Worm (Caenorhabditis elegans) whole organism, young adult: ENCODE measurements around the gene adah-1.

Experiments used
- ama-1 ChIP-seq, 3 experiments: fragments of 150-350 bp in 1 of 3; sonication (generic microtip) in 2 of 3; optimal IDR thresholded peaks; 2 replicates each; lab custom pipeline; 2014 to 2018; ENCODE audit warnings: missing biosample characterization in 2 of 3, missing genetic modification characterization in 2 of 3, missing genetic modification reagents in 2 of 3
- rpc-1 ChIP-seq, 2 experiments: fragments of 150-350 bp in 1 of 2; sonication (generic microtip) in 1 of 2; optimal IDR thresholded peaks; 2 replicates each; lab custom pipeline; 2014 to 2018; ENCODE audit warnings: missing biosample characterization in 1 of 2, missing genetic modification characterization in 1 of 2, missing genetic modification reagents in 1 of 2, missing genotype in 1 of 2

DNA sequence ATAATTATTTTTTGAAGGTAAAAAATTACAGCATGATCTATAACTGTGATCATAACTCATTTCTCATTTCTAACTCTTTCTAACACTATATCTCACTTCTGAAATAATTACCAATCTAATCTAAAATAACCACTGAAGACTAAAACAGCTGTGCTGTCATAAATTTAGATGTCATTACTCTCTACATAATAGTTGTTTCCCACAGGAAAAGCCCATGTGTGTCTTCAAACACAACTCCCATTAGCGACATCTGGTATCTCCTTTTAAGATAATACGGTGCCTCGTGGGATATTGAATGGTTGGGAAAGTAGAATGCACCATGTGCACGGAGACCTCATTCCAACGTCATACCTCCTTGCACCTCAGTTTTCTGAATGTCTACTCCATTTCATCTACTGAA lies 41.0 kb downstream of the adah-1 start, which contains the start of gene Y43B11AL.1:
- TF ChIP-seq ama-1 (optimal IDR thresholded peaks at IDR 0.05; lab: Kevin White, UChicago) = no peak
- no peak for TF ChIP-seq ama-1 (GFP tag; optimal IDR thresholded peaks at IDR 0.05; lab: Kevin White, UChicago)
- no peak for TF ChIP-seq rpc-1 (optimal IDR thresholded peaks at IDR 0.05; lab: Kevin White, UChicago)
- TF ChIP-seq rpc-1 (tag; optimal IDR thresholded peaks at IDR 0.05; lab: Kevin White, UChicago) = no peak
